Worm (Caenorhabditis elegans) whole organism, L2 larva: ENCODE measurements around the gene B0280.11.
"Not testable (repeated sequence)": the region's sequence is repeated elsewhere in the genome, so short reads cannot be mapped to it uniquely, and the experiment has no call there.

ENCODE experiments used
- C34F6.9 ChIP-seq: fragments of 150-350 bp; optimal IDR thresholded peaks from 2 replicates; lab custom pipeline; 2014; ENCODE audit warnings: missing biosample characterization, missing genetic modification characterization
- R02D3.7 ChIP-seq: fragments of 150-350 bp; optimal IDR thresholded peaks from 2 replicates; lab custom pipeline; 2014; ENCODE audit warnings: missing biosample characterization, missing genetic modification characterization
- ZK546.5 ChIP-seq: sonication (generic microtip); optimal IDR thresholded peaks from 2 replicates; lab custom pipeline; 2017; ENCODE audit warnings: missing biosample characterization, missing genetic modification characterization
- alr-1 ChIP-seq: fragments of 150-350 bp; optimal IDR thresholded peaks from 2 replicates; lab custom pipeline; 2014; ENCODE audit warnings: missing biosample characterization, missing genetic modification characterization
- aly-2 ChIP-seq: fragments of 150-350 bp; optimal IDR thresholded peaks from 2 replicates; lab custom pipeline; 2014; ENCODE audit warnings: missing biosample characterization, missing genetic modification characterization
- ama-1 ChIP-seq: fragments of 150-350 bp; optimal IDR thresholded peaks from 2 replicates; lab custom pipeline; 2018; ENCODE audit warnings: inconsistent platforms
- ceh-16 ChIP-seq: fragments of 150-350 bp; optimal IDR thresholded peaks from 2 replicates; lab custom pipeline; 2014; ENCODE audit warnings: missing biosample characterization, missing genetic modification characterization
- crh-2 ChIP-seq: sonication (generic microtip); optimal IDR thresholded peaks from 2 replicates; lab custom pipeline; 2017; ENCODE audit warnings: missing biosample characterization, missing genetic modification characterization
- dmd-4 ChIP-seq: sonication (generic microtip); optimal IDR thresholded peaks from 2 replicates; lab custom pipeline; 2017; ENCODE audit warnings: missing biosample characterization, missing genetic modification characterization
- elt-1 ChIP-seq: fragments of 150-350 bp; optimal IDR thresholded peaks from 2 replicates; lab custom pipeline; 2014; ENCODE audit warnings: missing biosample characterization, missing genetic modification characterization
- elt-3 ChIP-seq: sonication (generic microtip); optimal IDR thresholded peaks from 2 replicates; lab custom pipeline; 2017; ENCODE audit warnings: missing biosample characterization, missing genetic modification characterization
- gmeb-1 ChIP-seq: fragments of 150-350 bp; optimal IDR thresholded peaks from 2 replicates; lab custom pipeline; 2014; ENCODE audit warnings: missing biosample characterization, missing genetic modification characterization
- lin-11 ChIP-seq: fragments of 150-350 bp; sonication (generic microtip); optimal IDR thresholded peaks from 2 replicates; lab custom pipeline; 2014; ENCODE audit warnings: missing biosample characterization, missing genetic modification characterization, inconsistent platforms, mixed read lengths
- lin-13 ChIP-seq: fragments of 150-350 bp; optimal IDR thresholded peaks from 2 replicates; lab custom pipeline; 2014; ENCODE audit warnings: missing biosample characterization, missing genetic modification reagents, missing genetic modification characterization
- lsy-2 ChIP-seq, 2 experiments: fragments of 150-350 bp in 1 of 2; sonication (generic microtip) in 1 of 2; optimal IDR thresholded peaks; 2 replicates each; lab custom pipeline; 2014 to 2017; ENCODE audit warnings: missing biosample characterization in 2 of 2, missing genetic modification characterization in 2 of 2
- mab-5 ChIP-seq: fragments of 150-350 bp; optimal IDR thresholded peaks from 2 replicates; lab custom pipeline; 2014; ENCODE audit warnings: missing biosample characterization, missing genetic modification characterization
- mdl-1 ChIP-seq, 2 experiments: fragments of 150-350 bp in 1 of 2; sonication (generic microtip) in 1 of 2; optimal IDR thresholded peaks; 2 replicates each; lab custom pipeline; 2017; ENCODE audit warnings: missing biosample characterization in 2 of 2, missing genetic modification characterization in 2 of 2
- nhr-10 ChIP-seq: sonication (generic microtip); optimal IDR thresholded peaks from 2 replicates; lab custom pipeline; 2017; ENCODE audit warnings: missing biosample characterization, missing genetic modification characterization
- nhr-11 ChIP-seq: fragments of 150-350 bp; optimal IDR thresholded peaks from 2 replicates; lab custom pipeline; 2014; ENCODE audit warnings: missing biosample characterization, missing genetic modification characterization
- nhr-12 ChIP-seq: fragments of 150-350 bp; optimal IDR thresholded peaks from 2 replicates; lab custom pipeline; 2014; ENCODE audit warnings: missing biosample characterization, missing genetic modification characterization
- nhr-21 ChIP-seq: fragments of 150-350 bp; optimal IDR thresholded peaks from 2 replicates; lab custom pipeline; 2014; ENCODE audit warnings: missing biosample characterization, missing genetic modification characterization
- nhr-237 ChIP-seq: fragments of 150-350 bp; optimal IDR thresholded peaks from 2 replicates; lab custom pipeline; 2014; ENCODE audit warnings: missing biosample characterization, missing genetic modification characterization
- nhr-25 ChIP-seq: fragments of 150-350 bp; sonication (generic microtip); optimal IDR thresholded peaks from 3 replicates; lab custom pipeline; 2014; ENCODE audit warnings: missing biosample characterization, missing genetic modification characterization
- nhr-6 ChIP-seq: fragments of 150-350 bp; optimal IDR thresholded peaks from 2 replicates; lab custom pipeline; 2014; ENCODE audit warnings: missing biosample characterization, missing genetic modification characterization
- sem-4 ChIP-seq: fragments of 150-350 bp; optimal IDR thresholded peaks from 2 replicates; lab custom pipeline; 2014; ENCODE audit warnings: missing biosample characterization, missing genetic modification reagents, missing genetic modification characterization
- skn-1 ChIP-seq: sonication (generic microtip); optimal IDR thresholded peaks from 2 replicates; lab custom pipeline; 2017; ENCODE audit warnings: missing biosample characterization, missing genetic modification characterization
- sma-3 ChIP-seq: sonication (generic microtip); optimal IDR thresholded peaks from 2 replicates; lab custom pipeline; 2016; ENCODE audit warnings: missing genetic modification reagents, missing genetic modification characterization, missing compliant biosample characterization
- sma-9 ChIP-seq, 2 experiments: fragments of 150-350 bp in 1 of 2; sonication (generic microtip) in 1 of 2; optimal IDR thresholded peaks; 2 replicates each; lab custom pipeline; 2014 to 2016; ENCODE audit warnings: missing genetic modification characterization in 2 of 2, mild to moderate bottlenecking in 1 of 2, missing biosample characterization in 1 of 2, missing compliant biosample characterization in 1 of 2, missing genetic modification reagents in 1 of 2, moderate library complexity in 1 of 2
- snpc-4 ChIP-seq: fragments of 150-350 bp; optimal IDR thresholded peaks from 2 replicates; lab custom pipeline; 2014; ENCODE audit warnings: missing biosample characterization, missing genetic modification characterization
- unc-55 ChIP-seq: fragments of 150-350 bp; sonication (generic microtip); optimal IDR thresholded peaks from 3 replicates; lab custom pipeline; 2014; ENCODE audit warnings: missing biosample characterization, missing genetic modification reagents, missing genetic modification characterization
- unc-62 ChIP-seq: fragments of 150-350 bp; optimal IDR thresholded peaks from 2 replicates; lab custom pipeline; 2014; ENCODE audit warnings: missing biosample characterization, missing genetic modification reagents, missing genetic modification characterization
- ztf-1 ChIP-seq: fragments of 200-800 bp; sonication (Bioruptor generic); conservative IDR thresholded peaks from 2 replicates; pipeline ENCODE4 v1.3.6; 2022; ENCODE audit warnings: missing genetic modification characterization, missing compliant biosample characterization

B0280.11 gene

ce11 chrIII:7140228-7140710 lies 2.2 kb upstream of the B0280.11 start (continued):
- TF ChIP-seq ztf-1 (GFP tag; lab: Robert Waterston, UW) (no peak), nhr-6 (tag; lab: Kevin White, UChicago) (no peak), lin-11 (tag; lab: Kevin White, UChicago) (no peak), ceh-16 (peak; percentile 17), sma-3 (GFP tag; lab: Kevin White, UChicago) (peak; percentile 73), unc-55 (no peak)

ce11 chrIII:7136015-7136414 lies 2.1 kb downstream of the B0280.11 start, which contains the start of gene B0280.17:
TSS of gene B0280.17 (minus strand) at chrIII:7136115.
- no peak for TF ChIP-seq nhr-12
- TF ChIP-seq nhr-21 (tag; lab: Kevin White, UChicago): no peak
- no peak for TF ChIP-seq snpc-4 (tag; lab: Kevin White, UChicago)
- TF ChIP-seq skn-1 (tag; lab: Kevin White, UChicago): no peak
- TF ChIP-seq nhr-11 (tag; lab: Kevin White, UChicago): no peak
- no peak for TF ChIP-seq alr-1 (tag; lab: Kevin White, UChicago)
- TF ChIP-seq gmeb-1 (tag; lab: Kevin White, UChicago): no peak
- TF ChIP-seq sma-9 (GFP tag; optimal IDR thresholded peaks at IDR 0.05; lab: Kevin White, UChicago): no peak
- TF ChIP-seq sma-9 (tag; optimal IDR thresholded peaks at IDR 0.05; lab: Kevin White, UChicago): no peak
- TF ChIP-seq elt-3 (tag; lab: Kevin White, UChicago): no peak
- TF ChIP-seq aly-2 (tag; lab: Kevin White, UChicago): no peak
- no peak for TF ChIP-seq ama-1 (lab: Kevin White, UChicago)
- TF ChIP-seq R02D3.7 (tag; lab: Kevin White, UChicago): no peak

ce11 chrIII:7133559-7133958 lies 4.5 kb downstream of the B0280.11 start, which contains the start of the genes pot-1 and ggtb-1:
TSS of gene pot-1 (minus strand) at chrIII:7133678.
TSS of gene ggtb-1 (plus strand) at chrIII:7133766.
- TF ChIP-seq elt-1 (tag; lab: Kevin White, UChicago) (no peak), lsy-2 (tag; optimal IDR thresholded peaks at IDR 0.05; lab: Kevin White, UChicago) (peak in 1 of 2 experiments; percentile 35), mab-5 (tag; lab: Kevin White, UChicago) (no peak), unc-62 (GFP tag; lab: Kevin White, UChicago) (no peak), ceh-16 (no peak), dmd-4 (no peak), gmeb-1 (tag; lab: Kevin White, UChicago) (peak; percentile 7), unc-55 (peak; percentile 55), C34F6.9 (tag; lab: Kevin White, UChicago) (peak; percentile 47)

ce11 chrIII:7128601-7129000 lies 9.5 kb downstream of the B0280.11 start, which contains the start of gene viro-2:
TSS of gene viro-2 (plus strand) at chrIII:7128901.
- not testable (repeated sequence) for TF ChIP-seq mdl-1 (tag; optimal IDR thresholded peaks at IDR 0.05; lab: Kevin White, UChicago); mab-5 (tag; lab: Kevin White, UChicago); nhr-237 (tag; lab: Kevin White, UChicago)

ce11 chrIII:7124364-7124763 lies 13.7 kb downstream of the B0280.11 start, which contains the start of gene B0280.2:
TSS of gene B0280.2 (plus strand) at chrIII:7124664.
- TF ChIP-seq alr-1 (tag; lab: Kevin White, UChicago) (no peak), sma-9 (GFP tag; optimal IDR thresholded peaks at IDR 0.05; lab: Kevin White, UChicago) (no peak), sma-9 (tag; optimal IDR thresholded peaks at IDR 0.05; lab: Kevin White, UChicago) (no peak), dmd-4 (no peak), crh-2 (tag; lab: Kevin White, UChicago) (no peak), C34F6.9 (tag; lab: Kevin White, UChicago) (no peak), nhr-25 (tag; lab: Kevin White, UChicago) (no peak), nhr-21 (tag; lab: Kevin White, UChicago) (no peak), lin-13 (no peak), ZK546.5 (no peak), lsy-2 (tag; optimal IDR thresholded peaks at IDR 0.05; lab: Kevin White, UChicago) (no peak), skn-1 (tag; lab: Kevin White, UChicago) (no peak), unc-55 (no peak), aly-2 (tag; lab: Kevin White, UChicago) (no peak), sem-4 (tag; lab: Kevin White, UChicago) (no peak), nhr-10 (tag; lab: Kevin White, UChicago) (no peak), sma-3 (GFP tag; lab: Kevin White, UChicago) (no peak), R02D3.7 (tag; lab: Kevin White, UChicago) (no peak), ceh-16 (no peak)
